Fruit fly (Drosophila melanogaster) whole organism, wandering third instar larva: ENCODE measurements around the gene Tmem214.
A peak's percentile ranks its signal among the peaks of the same experiment; 100 is the strongest.

Experiments
- Abd-B ChIP-seq: fragments of >200 bp; optimal IDR thresholded peaks from 2 replicates; lab custom pipeline; 2017; ENCODE audit warnings: missing biosample characterization, missing genetic modification characterization
- CG32264 ChIP-seq: fragments of 200-800 bp; sonication (Bioruptor generic); optimal IDR thresholded peaks from 2 replicates; lab custom pipeline; 2016; ENCODE audit warnings: missing biosample characterization, missing genetic modification characterization
- CG9705 ChIP-seq: fragments of 200-800 bp; sonication (Bioruptor generic); optimal IDR thresholded peaks from 2 replicates; lab custom pipeline; 2018; ENCODE audit warnings: missing biosample characterization, mild to moderate bottlenecking, missing genetic modification characterization
- CrebA ChIP-seq: fragments of 200-800 bp; sonication (Bioruptor generic); optimal IDR thresholded peaks from 2 replicates; lab custom pipeline; 2016; ENCODE audit warnings: missing biosample characterization, mild to moderate bottlenecking, missing genetic modification characterization, borderline replicate concordance
- Dfd ChIP-seq: fragments of >200 bp; optimal IDR thresholded peaks from 2 replicates; lab custom pipeline; 2017; ENCODE audit warnings: missing biosample characterization, missing genetic modification characterization
- Dif ChIP-seq: fragments of 200-275, 200-300 bp; sonication (Bioruptor generic); optimal IDR thresholded peaks from 2 replicates; lab custom pipeline; 2018; ENCODE audit warnings: missing biosample characterization, missing genetic modification characterization; ENCODE audit not compliant: partially characterized antibody
- GATAd ChIP-seq: sonication (Bioruptor generic); optimal IDR thresholded peaks from 2 replicates; lab custom pipeline; 2016; ENCODE audit warnings: missing biosample characterization, missing genetic modification characterization
- HLH106 ChIP-seq: fragments of 200-800 bp; optimal IDR thresholded peaks from 3 replicates; lab custom pipeline; 2019; ENCODE audit warnings: missing biosample characterization, mild to moderate bottlenecking, missing genetic modification characterization, moderate library complexity
- Hnf4 ChIP-seq: fragments of 200-800 bp; sonication (Bioruptor generic); optimal IDR thresholded peaks from 2 replicates; lab custom pipeline; 2016; ENCODE audit warnings: missing biosample characterization, mild to moderate bottlenecking, missing genetic modification characterization
- Hr78 ChIP-seq: fragments of >200 bp; optimal IDR thresholded peaks from 2 replicates; lab custom pipeline; 2017; ENCODE audit warnings: missing biosample characterization, missing genetic modification characterization
- Hr83 ChIP-seq: fragments of 200-300 bp; sonication (Bioruptor generic); optimal IDR thresholded peaks from 2 replicates; lab custom pipeline; 2016; ENCODE audit warnings: missing biosample characterization, mild to moderate bottlenecking, missing genetic modification characterization, moderate library complexity; ENCODE audit not compliant: poor library complexity, severe bottlenecking
- Jra ChIP-seq: sonication (Bioruptor generic); optimal IDR thresholded peaks from 2 replicates; lab custom pipeline; 2016; ENCODE audit warnings: missing biosample characterization, missing genetic modification characterization
- Mio ChIP-seq: sonication (Bioruptor generic); optimal IDR thresholded peaks from 2 replicates; lab custom pipeline; 2016; ENCODE audit warnings: missing biosample characterization, missing genetic modification characterization
- Myc ChIP-seq: fragments of >200 bp; optimal IDR thresholded peaks from 2 replicates; lab custom pipeline; 2017
- N ChIP-seq: fragments of >200 bp; optimal IDR thresholded peaks from 2 replicates; lab custom pipeline; 2018; ENCODE audit warnings: missing biosample characterization, missing external identifiers, missing genetic modification characterization
- OdsH ChIP-seq: fragments of 200-800 bp; sonication (Bioruptor generic); optimal IDR thresholded peaks from 2 replicates; lab custom pipeline; 2016; ENCODE audit warnings: missing biosample characterization, mild to moderate bottlenecking, missing genetic modification characterization
- Rel ChIP-seq, 2 experiments: fragments of 200-800 bp; sonication (Bioruptor generic) in 1 of 2; optimal IDR thresholded peaks; 2 replicates in 1 of 2; 3 replicates in 1 of 2; lab custom pipeline; 2016 to 2019; ENCODE audit warnings: mild to moderate bottlenecking in 2 of 2, missing biosample characterization in 2 of 2, missing genetic modification characterization in 2 of 2, moderate library complexity in 1 of 2
- Sp1 ChIP-seq: fragments of 200-800 bp; sonication (Bioruptor generic); optimal IDR thresholded peaks from 3 replicates; lab custom pipeline; 2019; ENCODE audit warnings: missing biosample characterization, mild to moderate bottlenecking, missing genetic modification characterization, moderate library complexity
- Vsx2 ChIP-seq: fragments of 200-300, 225-300 bp; sonication (Bioruptor generic); optimal IDR thresholded peaks from 2 replicates; lab custom pipeline; 2018; ENCODE audit warnings: missing biosample characterization, missing genetic modification characterization; ENCODE audit not compliant: partially characterized antibody
- br ChIP-seq: fragments of 200-800 bp; sonication (Bioruptor generic); optimal IDR thresholded peaks from 2 replicates; lab custom pipeline; 2016; ENCODE audit warnings: missing biosample characterization, missing genetic modification characterization
- brk ChIP-seq: fragments of 200-800 bp; sonication (Bioruptor generic); optimal IDR thresholded peaks from 2 replicates; lab custom pipeline; 2016; ENCODE audit warnings: missing biosample characterization, mild to moderate bottlenecking, missing genetic modification characterization
- dl ChIP-seq, 2 experiments: fragments of 175-275, 200-275 bp in 1 of 2; fragments of 200-275 bp in 1 of 2; sonication (Bioruptor generic); optimal IDR thresholded peaks; lab custom pipeline; 2018; ENCODE audit warnings: mild to moderate bottlenecking in 2 of 2, missing biosample characterization in 2 of 2, missing genetic modification characterization in 2 of 2, moderate library complexity in 2 of 2; ENCODE audit not compliant: partially characterized antibody in 2 of 2, insufficient read depth in 1 of 2
- dmrt93B ChIP-seq: fragments of 200-800 bp; sonication (Bioruptor generic); optimal IDR thresholded peaks from 2 replicates; lab custom pipeline; 2018; ENCODE audit warnings: missing biosample characterization, mild to moderate bottlenecking, missing genetic modification characterization
- dsf ChIP-seq: sonication (Bioruptor generic); optimal IDR thresholded peaks from 2 replicates; lab custom pipeline; 2016; ENCODE audit warnings: missing biosample characterization, missing genetic modification characterization, borderline replicate concordance
- ey ChIP-seq: fragments of 200-800 bp; sonication (Bioruptor generic); optimal IDR thresholded peaks from 2 replicates; lab custom pipeline; 2016; ENCODE audit warnings: missing biosample characterization, missing genetic modification characterization
- foxo ChIP-seq, 2 experiments: fragments of 200-800 bp; sonication (Bioruptor generic); optimal IDR thresholded peaks; 2 replicates in 1 of 2; 3 replicates in 1 of 2; lab custom pipeline; 2016 to 2017; ENCODE audit warnings: missing biosample characterization in 2 of 2, missing genetic modification characterization in 2 of 2
- fru ChIP-seq: fragments of 200-800 bp; sonication (Bioruptor generic); optimal IDR thresholded peaks from 3 replicates; lab custom pipeline; 2016; ENCODE audit warnings: missing biosample characterization, mild to moderate bottlenecking, missing genetic modification characterization
- h ChIP-seq: fragments of 200-800 bp; sonication (Bioruptor generic); optimal IDR thresholded peaks from 3 replicates; lab custom pipeline; 2016; ENCODE audit warnings: missing biosample characterization, mild to moderate bottlenecking, missing genetic modification characterization
- jim ChIP-seq: fragments of 175-275, 200-325 bp; sonication (Bioruptor generic); optimal IDR thresholded peaks from 2 replicates; lab custom pipeline; 2016; ENCODE audit warnings: missing biosample characterization, mild to moderate bottlenecking, missing genetic modification characterization
- lola ChIP-seq: fragments of >200 bp; optimal IDR thresholded peaks from 2 replicates; lab custom pipeline; 2017; ENCODE audit warnings: missing biosample characterization, missing genetic modification characterization
- pan ChIP-seq: fragments of >200 bp; optimal IDR thresholded peaks from 2 replicates; lab custom pipeline; 2017
- psq ChIP-seq: fragments of 200-800 bp; sonication (Bioruptor generic); optimal IDR thresholded peaks from 3 replicates; lab custom pipeline; 2017; ENCODE audit warnings: missing biosample characterization, mild to moderate bottlenecking, missing genetic modification characterization, moderate library complexity
- rgr ChIP-seq: fragments of 200-800 bp; sonication (Bioruptor generic); optimal IDR thresholded peaks from 3 replicates; lab custom pipeline; 2016; ENCODE audit warnings: missing biosample characterization, mild to moderate bottlenecking, missing genetic modification characterization
- sage ChIP-seq: fragments of 200-800 bp; sonication (Bioruptor generic); optimal IDR thresholded peaks from 2 replicates; lab custom pipeline; 2016; ENCODE audit warnings: missing biosample characterization, mild to moderate bottlenecking, missing genetic modification characterization
- sv ChIP-seq: fragments of 200-800 bp; sonication (Bioruptor generic); optimal IDR thresholded peaks from 3 replicates; lab custom pipeline; 2016; ENCODE audit warnings: missing biosample characterization, missing genetic modification characterization
- tai ChIP-seq: sonication (Bioruptor generic); optimal IDR thresholded peaks from 2 replicates; lab custom pipeline; 2016; ENCODE audit warnings: missing biosample characterization, missing genetic modification characterization
- usp ChIP-seq: fragments of >200 bp; optimal IDR thresholded peaks from 2 replicates; lab custom pipeline; 2017; ENCODE audit warnings: missing biosample characterization, missing genetic modification characterization
- woc ChIP-seq: sonication (Bioruptor generic); optimal IDR thresholded peaks from 2 replicates; lab custom pipeline; 2016; ENCODE audit warnings: missing biosample characterization, mild to moderate bottlenecking, missing genetic modification characterization

Gene Tmem214

dm6 chr2L:10967257-10968008, 2.6 kb downstream of the Tmem214 start:
- peak; percentile 44 for TF ChIP-seq rgr (GFP tag; lab: Kevin White, UChicago)
- TF ChIP-seq lola (GFP tag; lab: Kevin White, UChicago) = no peak
- no peak for TF ChIP-seq CG9705
- TF ChIP-seq woc (GFP tag; lab: Kevin White, UChicago) = peak; percentile 62
- TF ChIP-seq Dif (GFP tag; lab: Kevin White, UChicago) = peak; percentile 80
- TF ChIP-seq Rel (GFP tag; optimal IDR thresholded peaks at IDR 0.05; lab: Kevin White, UChicago) = no peak
- TF ChIP-seq Rel (tag; optimal IDR thresholded peaks at IDR 0.05; lab: Kevin White, UChicago) = peak; percentile 51
- TF ChIP-seq N (GFP tag; lab: Kevin White, UChicago) = no peak
- peak in 1 of 2 experiments; percentile 27 for TF ChIP-seq foxo (GFP tag; optimal IDR thresholded peaks at IDR 0.05; lab: Kevin White, UChicago)
- peak; percentile 30 for TF ChIP-seq OdsH
- peak; percentile 18 to 64 for TF ChIP-seq dl (GFP tag; optimal IDR thresholded peaks at IDR 0.05; lab: Kevin White, UChicago; ENCODE audit: insufficient read depth in 1 of 2, partially characterized antibody in 2 of 2)
- TF ChIP-seq Vsx2 = no peak
- TF ChIP-seq dsf (GFP tag; lab: Kevin White, UChicago) = no peak
- TF ChIP-seq usp = no peak
- peak; percentile 41 for TF ChIP-seq HLH106 (tag; lab: Kevin White, UChicago)
- no peak for TF ChIP-seq Mio (GFP tag; lab: Kevin White, UChicago)
- no peak for TF ChIP-seq tai (GFP tag; lab: Kevin White, UChicago)
- TF ChIP-seq br (GFP tag; lab: Kevin White, UChicago) = no peak
- no peak for TF ChIP-seq CG32264 (GFP tag; lab: Kevin White, UChicago)
- TF ChIP-seq CrebA (GFP tag; lab: Kevin White, UChicago) = no peak
- no peak for TF ChIP-seq Myc
- TF ChIP-seq Hr83 (GFP tag; lab: Kevin White, UChicago) = no peak
- peak; percentile 47 for TF ChIP-seq h (GFP tag; lab: Kevin White, UChicago)
- TF ChIP-seq sage (GFP tag; lab: Kevin White, UChicago) = no peak
- peak; percentile 44 for TF ChIP-seq psq (GFP tag; lab: Kevin White, UChicago)
- TF ChIP-seq Dfd = no peak
- no peak for TF ChIP-seq Hr78
- no peak for TF ChIP-seq pan (lab: Kevin White, UChicago)
- TF ChIP-seq fru (GFP tag; lab: Kevin White, UChicago) = peak; percentile 36
- peak; percentile 10 for TF ChIP-seq Sp1 (GFP tag; lab: Kevin White, UChicago)
- TF ChIP-seq Hnf4 (GFP tag; lab: Kevin White, UChicago) = peak; percentile 16
- TF ChIP-seq GATAd (GFP tag; lab: Kevin White, UChicago) = no peak
- no peak for TF ChIP-seq Jra
- no peak for TF ChIP-seq ey (GFP tag; lab: Kevin White, UChicago)
- TF ChIP-seq jim (GFP tag; lab: Kevin White, UChicago) = no peak
- no peak for TF ChIP-seq Abd-B (GFP tag; lab: Kevin White, UChicago)
- no peak for TF ChIP-seq sv (GFP tag; lab: Kevin White, UChicago)
- no peak for TF ChIP-seq brk
- TF ChIP-seq dmrt93B (GFP tag; lab: Kevin White, UChicago) = no peak

dm6 chr2L:10965962-10966361, 4.1 kb downstream of the Tmem214 start:
- no peak for TF ChIP-seq dl (GFP tag; optimal IDR thresholded peaks at IDR 0.05; lab: Kevin White, UChicago; ENCODE audit: insufficient read depth in 1 of 2, partially characterized antibody in 2 of 2)
- TF ChIP-seq CrebA (GFP tag; lab: Kevin White, UChicago) = no peak
- TF ChIP-seq pan (lab: Kevin White, UChicago) = no peak
- TF ChIP-seq usp = no peak
- TF ChIP-seq Hnf4 (GFP tag; lab: Kevin White, UChicago) = no peak
- no peak for TF ChIP-seq brk
- TF ChIP-seq Vsx2 = no peak
- no peak for TF ChIP-seq dmrt93B (GFP tag; lab: Kevin White, UChicago)
- no peak for TF ChIP-seq Mio (GFP tag; lab: Kevin White, UChicago)
- no peak for TF ChIP-seq sv (GFP tag; lab: Kevin White, UChicago)
- TF ChIP-seq sage (GFP tag; lab: Kevin White, UChicago) = no peak
- TF ChIP-seq ey (GFP tag; lab: Kevin White, UChicago) = no peak
- TF ChIP-seq GATAd (GFP tag; lab: Kevin White, UChicago) = no peak
- TF ChIP-seq Dif (GFP tag; lab: Kevin White, UChicago) = no peak
